Worm (Caenorhabditis elegans) whole organism, L4/young adult: ENCODE results near the gene EGAP1.5.

Experiments used
- W03F9.2 ChIP-seq: fragments of 150-350 bp; optimal IDR thresholded peaks from 2 replicates; lab custom pipeline; 2014; ENCODE audit warnings: missing biosample characterization, missing genetic modification characterization
- him-1 ChIP-seq: sonication (generic microtip); optimal IDR thresholded peaks from 2 replicates; lab custom pipeline; 2016; ENCODE audit warnings: missing genotype, missing genetic modification reagents, missing genetic modification characterization, missing compliant biosample characterization

- no peak for TF ChIP-seq W03F9.2 (tag; lab: Kevin White, UChicago)
- TF ChIP-seq him-1 (tag; lab: Kevin White, UChicago): no peak
Observed at ce11 chrIII:5953041-5953912, 21.8 kb downstream of the EGAP1.5 start.
